Worm (Caenorhabditis elegans): ENCODE results near the gene F38B7.11.
A peak's percentile ranks its signal among the peaks of the same experiment; 100 is the strongest.

F38B7.11 gene

DNA sequence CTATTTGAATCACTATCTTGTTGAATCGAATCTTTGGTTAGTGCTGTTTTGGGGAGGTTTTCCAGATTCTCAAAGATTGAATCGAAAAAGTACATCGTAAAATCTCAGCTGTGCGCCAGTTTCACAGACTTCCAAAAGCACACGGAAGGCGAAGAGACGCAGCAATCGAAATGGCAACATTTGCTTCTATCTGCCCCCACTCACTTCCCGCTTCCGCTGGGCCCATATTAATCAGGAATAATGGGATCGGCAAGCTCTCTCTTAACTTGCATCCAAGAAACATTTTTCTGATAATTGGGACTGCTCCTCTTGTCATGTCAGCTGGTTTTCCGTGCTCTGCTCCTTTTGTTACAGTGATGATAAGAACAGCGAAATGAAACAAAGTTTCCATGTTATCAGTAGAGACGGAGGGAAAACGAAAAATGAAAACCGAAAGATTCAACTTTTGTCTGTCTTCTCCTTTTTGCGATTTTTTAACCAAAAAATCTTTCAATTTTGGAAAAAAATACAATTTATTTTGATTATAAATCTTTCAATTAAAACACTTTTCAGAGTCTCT lies 11.3 kb upstream of the F38B7.11 start (continued):
- TF ChIP-seq lsl-1 (GFP tag; optimal IDR thresholded peaks at IDR 0.05), result no peak
- TF ChIP-seq die-1 (tag; optimal IDR thresholded peaks at IDR 0.05), result no peak
- TF ChIP-seq hlh-12 (tag; optimal IDR thresholded peaks at IDR 0.05), result no peak
- no peak for TF ChIP-seq aptf-3 (GFP tag; IDR thresholded peaks at IDR 0.05)
- no peak for TF ChIP-seq nhr-90 (tag; optimal IDR thresholded peaks at IDR 0.05)
- TF ChIP-seq egrh-3 (GFP tag; IDR thresholded peaks at IDR 0.05), result no peak
- TF ChIP-seq madf-6 (GFP tag; IDR thresholded peaks at IDR 0.05), result no peak
- no peak for TF ChIP-seq madf-8 (GFP tag; conservative IDR thresholded peaks at IDR 0.05)
- no peak for TF ChIP-seq dpff-1 (tag; optimal IDR thresholded peaks at IDR 0.05)
- no peak for TF ChIP-seq tlf-1 (GFP tag; optimal IDR thresholded peaks at IDR 0.05)
- no peak for TF ChIP-seq snpc-1.3 (tag; optimal IDR thresholded peaks at IDR 0.05; ENCODE audit: insufficient read depth)
- no peak for TF ChIP-seq B0019.2 (GFP tag; conservative IDR thresholded peaks at IDR 0.05)
- TF ChIP-seq madf-10 (tag; optimal IDR thresholded peaks at IDR 0.05), result no peak
- no peak for TF ChIP-seq Y79H2A.3 (GFP tag; conservative IDR thresholded peaks at IDR 0.05)
- peak in 1 of 3 experiments; percentile 47 for TF ChIP-seq lin-35 (GFP tag; optimal IDR thresholded peaks at IDR 0.05)
- TF ChIP-seq ceh-79 (tag; optimal IDR thresholded peaks at IDR 0.05), result no peak
- TF ChIP-seq hrde-1 (tag; optimal IDR thresholded peaks at IDR 0.05; ENCODE audit: borderline replicate concordance), result no peak
- TF ChIP-seq sea-2 (GFP tag; IDR thresholded peaks at IDR 0.05), result no peak
- no peak for TF ChIP-seq mes-4 (tag; optimal IDR thresholded peaks at IDR 0.05)
- TF ChIP-seq rpc-1 (optimal IDR thresholded peaks at IDR 0.05), result no peak
- TF ChIP-seq rpc-1 (tag; optimal IDR thresholded peaks at IDR 0.05), result no peak
- no peak for TF ChIP-seq ets-4 (GFP tag; optimal IDR thresholded peaks at IDR 0.05)
- no peak for TF ChIP-seq F52B5.7 (tag; optimal IDR thresholded peaks at IDR 0.05)
- TF ChIP-seq B0261.1 (tag; optimal IDR thresholded peaks at IDR 0.05), result no peak
- TF ChIP-seq lag-1 (GFP tag; IDR thresholded peaks at IDR 0.05), result no peak
- no peak for TF ChIP-seq rec-8 (tag; optimal IDR thresholded peaks at IDR 0.05)
- TF ChIP-seq F57A8.1 (GFP tag; optimal IDR thresholded peaks at IDR 0.05), result no peak
- no peak for TF ChIP-seq repo-1 (tag; optimal IDR thresholded peaks at IDR 0.05)
- no peak for TF ChIP-seq F55B11.4 (tag; optimal IDR thresholded peaks at IDR 0.05; ENCODE audit: borderline replicate concordance, insufficient read depth)
- no peak for TF ChIP-seq Y95B8A.8 (GFP tag; IDR thresholded peaks at IDR 0.05)
- no peak for TF ChIP-seq hsf-1 (GFP tag; IDR thresholded peaks at IDR 0.05)
- TF ChIP-seq lin-40 (tag; optimal IDR thresholded peaks at IDR 0.05), result no peak
- TF ChIP-seq F39B2.1 (GFP tag; IDR thresholded peaks at IDR 0.05), result no peak
- TF ChIP-seq ceh-58 (GFP tag; IDR thresholded peaks at IDR 0.05), result no peak
- TF ChIP-seq aptf-2 (GFP tag; conservative IDR thresholded peaks at IDR 0.05), result no peak
- TF ChIP-seq F37B4.10 (GFP tag; IDR thresholded peaks at IDR 0.05), result no peak
- TF ChIP-seq ztf-25 (GFP tag; IDR thresholded peaks at IDR 0.05), result no peak
- no peak for TF ChIP-seq ztf-6 (GFP tag; IDR thresholded peaks at IDR 0.05)
- no peak for TF ChIP-seq attf-6 (GFP tag; IDR thresholded peaks at IDR 0.05)
- no peak for TF ChIP-seq K11D2.4 (GFP tag; IDR thresholded peaks at IDR 0.05)
- no peak for TF ChIP-seq madf-3 (GFP tag; IDR thresholded peaks at IDR 0.05)
- TF ChIP-seq nhr-80 (tag; optimal IDR thresholded peaks at IDR 0.05), result peak; percentile 86
- TF ChIP-seq ceh-91 (GFP tag; IDR thresholded peaks at IDR 0.05), result no peak
- no peak for TF ChIP-seq dpl-1 (GFP tag; optimal IDR thresholded peaks at IDR 0.05)
- TF ChIP-seq him-1 (tag; optimal IDR thresholded peaks at IDR 0.05), result no peak
- TF ChIP-seq bed-1 (GFP tag; IDR thresholded peaks at IDR 0.05), result no peak
- TF ChIP-seq snpc-3.4 (tag; optimal IDR thresholded peaks at IDR 0.05), result no peak
- peak; percentile 33; the same call in 1 of the 2 replicates for TF ChIP-seq dox-1 (GFP tag; IDR thresholded peaks at IDR 0.05)
- TF ChIP-seq rcor-1 (GFP tag; IDR thresholded peaks at IDR 0.05), result no peak

Data from whole organism, young adult.